Fruit fly (Drosophila melanogaster) whole organism, embryonic: Measurements from ENCODE around the gene trio.
A peak's percentile ranks its signal among the peaks of the same experiment; 100 is the strongest.

Source experiments
- CG1024 ChIP-seq: fragments of 200-800 bp; sonication (Bioruptor generic); IDR thresholded peaks from 2 replicates; pipeline ENCODE4 v1.3.6; 2022; ENCODE audit warnings: missing biosample characterization, missing genetic modification characterization
- CG10979 ChIP-seq: fragments of 200-800 bp; sonication (Bioruptor generic); optimal IDR thresholded peaks from 2 replicates; lab custom pipeline; 2018; ENCODE audit warnings: missing biosample characterization, mild to moderate bottlenecking, missing genetic modification characterization, moderate library complexity
- CG13775 ChIP-seq: fragments of 200-800 bp; sonication (Bioruptor generic); optimal IDR thresholded peaks from 3 replicates; lab custom pipeline; 2017; ENCODE audit warnings: missing biosample characterization, mild to moderate bottlenecking, missing genetic modification characterization
- CG14710 ChIP-seq: fragments of 200-800 bp; sonication (Bioruptor generic); optimal IDR thresholded peaks from 3 replicates; lab custom pipeline; 2019; ENCODE audit warnings: missing biosample characterization, mild to moderate bottlenecking, missing genetic modification characterization, moderate library complexity
- CG15696 ChIP-seq: fragments of 200-800 bp; sonication (Bioruptor generic); optimal IDR thresholded peaks from 2 replicates; lab custom pipeline; 2019; ENCODE audit warnings: missing biosample characterization, mild to moderate bottlenecking, missing genetic modification characterization, moderate library complexity
- CG1832 ChIP-seq: fragments of 200-800 bp; sonication (Bioruptor generic); optimal IDR thresholded peaks from 2 replicates; lab custom pipeline; 2017; ENCODE audit warnings: missing biosample characterization, mild to moderate bottlenecking, missing genetic modification characterization, inconsistent platforms
- CG18619 ChIP-seq: fragments of 200-800 bp; sonication (Bioruptor generic); optimal IDR thresholded peaks from 3 replicates; lab custom pipeline; 2017; ENCODE audit warnings: missing biosample characterization, mild to moderate bottlenecking, missing genetic modification characterization
- CG2199 ChIP-seq: fragments of 200-800 bp; sonication (Bioruptor generic); IDR thresholded peaks from 3 replicates; pipeline ENCODE4 v1.3.6; 2022; ENCODE audit warnings: missing biosample characterization, missing genetic modification characterization
- CG2678 ChIP-seq: fragments of 200-800 bp; sonication (Bioruptor generic); optimal IDR thresholded peaks from 3 replicates; lab custom pipeline; 2019; ENCODE audit warnings: missing biosample characterization, mild to moderate bottlenecking, missing genetic modification characterization, moderate library complexity
- CG2712 ChIP-seq: fragments of 200-800 bp; optimal IDR thresholded peaks from 3 replicates; lab custom pipeline; 2019; ENCODE audit warnings: missing biosample characterization, mild to moderate bottlenecking, missing genetic modification characterization, moderate library complexity
- CG3281 ChIP-seq: fragments of 200-800 bp; sonication (Bioruptor generic); optimal IDR thresholded peaks from 3 replicates; lab custom pipeline; 2017; ENCODE audit warnings: missing biosample characterization, mild to moderate bottlenecking, missing genetic modification characterization
- CG3407 ChIP-seq: fragments of 200-800 bp; sonication (Bioruptor generic); optimal IDR thresholded peaks from 2 replicates; lab custom pipeline; 2018; ENCODE audit warnings: missing biosample characterization, mild to moderate bottlenecking, missing genetic modification characterization
- CG3726 ChIP-seq: fragments of 200-800 bp; sonication (Bioruptor generic); IDR thresholded peaks from 3 replicates; pipeline ENCODE4, ENCODE4 v1.3.6; 2022; ENCODE audit warnings: missing biosample characterization, missing genetic modification characterization
- CG4404 ChIP-seq: fragments of 200-800 bp; sonication (Bioruptor generic); IDR thresholded peaks from 2 replicates; pipeline ENCODE4 v1.3.6; 2022; ENCODE audit warnings: missing biosample characterization, missing genetic modification characterization
- CG5180 ChIP-seq: fragments of 200-800 bp; sonication (Bioruptor generic); optimal IDR thresholded peaks from 3 replicates; lab custom pipeline; 2017; ENCODE audit warnings: missing biosample characterization, missing genetic modification characterization, mild to moderate bottlenecking, moderate library complexity, missing genetic modification reagents
- CG6654 ChIP-seq: fragments of 200-800 bp; sonication (Bioruptor generic); optimal IDR thresholded peaks from 2 replicates; lab custom pipeline; 2017; ENCODE audit warnings: missing biosample characterization, mild to moderate bottlenecking, missing genetic modification characterization
- CG6813 ChIP-seq: fragments of 200-800 bp; sonication (Bioruptor generic); optimal IDR thresholded peaks from 2 replicates; lab custom pipeline; 2017; ENCODE audit warnings: missing biosample characterization, missing genetic modification characterization, mild to moderate bottlenecking, moderate library complexity, missing genetic modification reagents
- CG7357 ChIP-seq: fragments of 200-800 bp; sonication (Bioruptor generic); IDR thresholded peaks from 3 replicates; pipeline ENCODE4 v1.3.6; 2022; ENCODE audit warnings: missing biosample characterization, missing genetic modification characterization
- CG8359 ChIP-seq: fragments of 200-800 bp; sonication (Bioruptor generic); optimal IDR thresholded peaks from 2 replicates; lab custom pipeline; 2017; ENCODE audit warnings: missing biosample characterization, mild to moderate bottlenecking, missing genetic modification characterization, borderline replicate concordance
- Dbx ChIP-seq: fragments of 200-800 bp; sonication (Bioruptor generic); IDR thresholded peaks from 3 replicates; pipeline ENCODE4 v1.3.6; 2022; ENCODE audit warnings: missing biosample characterization, missing genetic modification characterization
- Dip3 ChIP-seq: fragments of 200-800 bp; sonication (Bioruptor generic); optimal IDR thresholded peaks from 3 replicates; lab custom pipeline; 2016; ENCODE audit warnings: missing biosample characterization, missing genetic modification characterization
- Doc3 ChIP-seq: fragments of 200-800 bp; sonication (Bioruptor generic); IDR thresholded peaks from 3 replicates; pipeline ENCODE4 v1.3.6; 2022; ENCODE audit warnings: missing biosample characterization, missing genetic modification characterization; ENCODE audit not compliant: partially characterized antibody
- HHEX ChIP-seq: fragments of 200-800 bp; sonication (Bioruptor generic); optimal IDR thresholded peaks from 3 replicates; lab custom pipeline; 2017; ENCODE audit warnings: missing biosample characterization, mild to moderate bottlenecking, missing genetic modification characterization, missing genetic modification reagents
- Hmx ChIP-seq: fragments of 200-800 bp; sonication (Bioruptor generic); optimal IDR thresholded peaks from 2 replicates; lab custom pipeline; 2016; ENCODE audit warnings: missing biosample characterization, missing genetic modification characterization
- Med ChIP-seq: fragments of 200-800 bp; sonication (Bioruptor generic); peaks from one replicate; lab custom pipeline; 2016; ENCODE audit warnings: missing biosample characterization, missing genetic modification characterization, mild to moderate bottlenecking, inconsistent platforms, moderate library complexity
- Pdp1 ChIP-seq, 2 experiments: fragments of 200-800 bp; sonication (Bioruptor generic); optimal IDR thresholded peaks; 3 replicates each; lab custom pipeline; 2016; ENCODE audit warnings: missing biosample characterization in 2 of 2, missing genetic modification characterization in 2 of 2, mild to moderate bottlenecking in 1 of 2, moderate library complexity in 1 of 2
- Scr ChIP-seq: fragments of 200-800 bp; sonication (Bioruptor generic); IDR thresholded peaks from 2 replicates; pipeline ENCODE4 v1.3.6; 2022; ENCODE audit warnings: missing biosample characterization, missing genetic modification characterization; ENCODE audit not compliant: partially characterized antibody
- Sox102F ChIP-seq: fragments of 200-800 bp; sonication (Bioruptor generic); optimal IDR thresholded peaks from 2 replicates; lab custom pipeline; 2018; ENCODE audit warnings: missing biosample characterization, mild to moderate bottlenecking, missing genetic modification characterization, moderate library complexity
- Tbp ChIP-seq: fragments of >200 bp; optimal IDR thresholded peaks from 2 replicates; lab custom pipeline; 2018; ENCODE audit warnings: missing biosample characterization, missing genetic modification characterization
- cg ChIP-seq: fragments of 200-800 bp; sonication (Bioruptor generic); optimal IDR thresholded peaks from 3 replicates; lab custom pipeline; 2019; ENCODE audit warnings: missing biosample characterization, mild to moderate bottlenecking, missing genetic modification characterization, moderate library complexity
- croc ChIP-seq: fragments of 200-800 bp; sonication (Bioruptor generic); conservative IDR thresholded peaks from 3 replicates; pipeline ENCODE4 v1.3.6; 2022; ENCODE audit warnings: missing biosample characterization, missing genetic modification characterization
- crol ChIP-seq: fragments of 200-800 bp; sonication (Bioruptor generic); IDR thresholded peaks from 2 replicates; pipeline ENCODE4 v1.3.6; 2022; ENCODE audit warnings: missing biosample characterization, missing genetic modification characterization
- dmrt99B ChIP-seq: fragments of 200-800 bp; sonication (Bioruptor generic); optimal IDR thresholded peaks from 2 replicates; lab custom pipeline; 2018; ENCODE audit warnings: missing biosample characterization, mild to moderate bottlenecking, missing genetic modification characterization, moderate library complexity
- dysf ChIP-seq: fragments of 200-800 bp; sonication (Bioruptor generic); IDR thresholded peaks from 3 replicates; pipeline ENCODE4 v1.3.6; 2022; ENCODE audit warnings: missing biosample characterization, missing genetic modification characterization
- emc ChIP-seq: fragments of 200-800 bp; sonication (Bioruptor generic); optimal IDR thresholded peaks from 2 replicates; lab custom pipeline; 2016; ENCODE audit warnings: missing biosample characterization, missing genetic modification characterization
- en ChIP-seq: fragments of 200-800 bp; sonication (Bioruptor generic); optimal IDR thresholded peaks from 2 replicates; lab custom pipeline; 2016; ENCODE audit warnings: missing biosample characterization, missing genetic modification characterization
- grau ChIP-seq: fragments of 200-800 bp; optimal IDR thresholded peaks from 3 replicates; lab custom pipeline; 2019; ENCODE audit warnings: missing biosample characterization, mild to moderate bottlenecking, missing genetic modification characterization, moderate library complexity
- grn ChIP-seq: fragments of 200-800 bp; sonication (Bioruptor generic); optimal IDR thresholded peaks from 3 replicates; lab custom pipeline; 2017; ENCODE audit warnings: missing biosample characterization, missing genetic modification characterization
- hb ChIP-seq: fragments of 200-800 bp; sonication (Bioruptor generic); IDR thresholded peaks from 3 replicates; pipeline ENCODE4 v1.3.6; 2022; ENCODE audit warnings: missing biosample characterization, missing genetic modification characterization; ENCODE audit not compliant: partially characterized antibody
- kah ChIP-seq: fragments of 200-800 bp; sonication (Bioruptor generic); optimal IDR thresholded peaks from 2 replicates; lab custom pipeline; 2018; ENCODE audit warnings: missing biosample characterization, mild to moderate bottlenecking, missing genetic modification characterization
- lab ChIP-seq: fragments of 200-800 bp; sonication (Bioruptor generic); optimal IDR thresholded peaks from 3 replicates; lab custom pipeline; 2017; ENCODE audit warnings: missing biosample characterization, missing genetic modification characterization, mild to moderate bottlenecking, moderate library complexity, missing genetic modification reagents
- maf-S ChIP-seq: fragments of 200-800 bp; sonication (Bioruptor generic); optimal IDR thresholded peaks from 2 replicates; lab custom pipeline; 2016; ENCODE audit warnings: missing biosample characterization, missing genetic modification characterization
- nmo ChIP-seq: fragments of 200-800 bp; sonication (Bioruptor generic); optimal IDR thresholded peaks from 2 replicates; lab custom pipeline; 2018; ENCODE audit warnings: missing biosample characterization, mild to moderate bottlenecking, missing genetic modification characterization, moderate library complexity
- ranshi ChIP-seq: fragments of 200-800 bp; sonication (Bioruptor generic); IDR thresholded peaks from 2 replicates; pipeline ENCODE4 v1.3.6; 2022; ENCODE audit warnings: missing biosample characterization, missing genetic modification characterization
- sens ChIP-seq: fragments of 200-800 bp; sonication (Bioruptor generic); peaks from one replicate; lab custom pipeline; 2016; ENCODE audit warnings: missing biosample characterization, missing genetic modification characterization
- ssp ChIP-seq: fragments of 200-800 bp; sonication (Bioruptor generic); IDR thresholded peaks from 2 replicates; pipeline ENCODE4 v1.3.6; 2022; ENCODE audit warnings: missing biosample characterization, missing genetic modification characterization
- tgo ChIP-seq: fragments of 200-800 bp; sonication (Bioruptor generic); IDR thresholded peaks from 3 replicates; pipeline ENCODE4 v1.3.6; 2022; ENCODE audit warnings: missing biosample characterization, missing genetic modification characterization
- tin ChIP-seq: fragments of 200-800 bp; sonication (Bioruptor generic); optimal IDR thresholded peaks from 3 replicates; lab custom pipeline; 2016; ENCODE audit warnings: missing biosample characterization, missing genetic modification characterization
- trh ChIP-seq: fragments of 200-800 bp; sonication (Bioruptor generic); optimal IDR thresholded peaks from 2 replicates; lab custom pipeline; 2016; ENCODE audit warnings: missing biosample characterization, missing genetic modification characterization
- yki ChIP-seq: fragments of >200 bp; optimal IDR thresholded peaks from 3 replicates; lab custom pipeline; 2018
- zen ChIP-seq: fragments of 200-800 bp; sonication (Bioruptor generic); optimal IDR thresholded peaks from 3 replicates; lab custom pipeline; 2018; ENCODE audit warnings: missing biosample characterization, mild to moderate bottlenecking, missing genetic modification characterization, moderate library complexity

The trio gene

DNA sequence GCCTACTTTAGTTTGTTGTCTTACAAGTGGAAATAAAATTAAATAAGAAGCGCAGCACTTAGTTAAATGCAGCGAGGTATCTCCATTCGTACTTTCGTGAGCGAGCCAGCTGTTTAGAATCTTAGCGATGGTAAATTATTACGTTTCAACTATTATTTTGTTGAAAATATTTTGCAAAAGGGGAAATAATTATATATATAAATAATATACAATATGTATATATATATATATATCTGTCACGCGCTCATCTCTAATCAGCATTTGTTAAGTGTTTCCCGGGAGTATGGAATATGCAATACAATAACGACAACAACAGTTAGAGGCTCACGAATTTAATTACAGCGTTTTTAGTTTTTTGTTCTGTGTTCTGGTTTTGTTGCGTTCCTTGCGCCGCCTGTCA lies 48.6 kb upstream of the trio start (continued):
- peak; percentile 29 for TF ChIP-seq dmrt99B
- 0 out of 3 replicates have a peak, but pooled peaks have one; percentile 20 for TF ChIP-seq croc (GFP tag; lab: Robert Waterston, UW)
- no peak for TF ChIP-seq emc (GFP tag; lab: Kevin White, UChicago)
- TF ChIP-seq CG8359 (GFP tag; lab: Kevin White, UChicago) = peak; percentile 23
- peak; percentile 75 for TF ChIP-seq CG10979 (tag; lab: Kevin White, UChicago)
- TF ChIP-seq zen (tag; lab: Kevin White, UChicago) = peak; percentile 47
- TF ChIP-seq CG15696 (tag; lab: Kevin White, UChicago) = peak; percentile 73
- no peak for TF ChIP-seq CG1024 (GFP tag; lab: Robert Waterston, UW)
- TF ChIP-seq lab (GFP tag; lab: Kevin White, UChicago) = peak; percentile 3
- no peak for TF ChIP-seq CG3407 (GFP tag; lab: Kevin White, UChicago)
- no peak for TF ChIP-seq Med
- 0 out of 2 replicates have a peak, but pooled peaks have one; percentile 15 for TF ChIP-seq ssp (GFP tag; lab: Robert Waterston, UW)
- TF ChIP-seq CG2712 (tag; lab: Kevin White, UChicago) = peak; percentile 77
- peak; percentile 73 for TF ChIP-seq Scr
- TF ChIP-seq CG2678 (tag; lab: Kevin White, UChicago) = peak; percentile 54
- peak; percentile 53; the same call in 2 of the 3 replicates for TF ChIP-seq Doc3 (GFP tag; lab: Robert Waterston, UW)
- no peak for TF ChIP-seq Hmx (GFP tag; lab: Kevin White, UChicago)
- peak; percentile 23 for TF ChIP-seq CG6813 (GFP tag; lab: Kevin White, UChicago)
- TF ChIP-seq CG7357 (GFP tag; lab: Robert Waterston, UW) = peak; percentile 12; the same call in 1 of the 3 replicates
- peak; percentile 21 for TF ChIP-seq Sox102F (GFP tag; lab: Kevin White, UChicago)
- no peak for TF ChIP-seq CG4404 (GFP tag; lab: Robert Waterston, UW)
- peak; percentile 17 for TF ChIP-seq kah (GFP tag; lab: Kevin White, UChicago)
- no peak for TF ChIP-seq CG3281
- TF ChIP-seq CG18619 (GFP tag; lab: Kevin White, UChicago) = no peak
- TF ChIP-seq CG13775 (GFP tag; lab: Kevin White, UChicago) = no peak
- no peak for TF ChIP-seq tin (GFP tag; lab: Kevin White, UChicago)
- no peak for TF ChIP-seq hb (GFP tag; lab: Robert Waterston, UW)
- TF ChIP-seq CG5180 (GFP tag; lab: Kevin White, UChicago) = peak; percentile 2
- TF ChIP-seq HHEX (GFP tag; lab: Kevin White, UChicago) = peak; percentile 1
- peak; percentile 60 for TF ChIP-seq CG14710 (tag; lab: Kevin White, UChicago)
- TF ChIP-seq, all 482 proteins: peak for 66

DNA sequence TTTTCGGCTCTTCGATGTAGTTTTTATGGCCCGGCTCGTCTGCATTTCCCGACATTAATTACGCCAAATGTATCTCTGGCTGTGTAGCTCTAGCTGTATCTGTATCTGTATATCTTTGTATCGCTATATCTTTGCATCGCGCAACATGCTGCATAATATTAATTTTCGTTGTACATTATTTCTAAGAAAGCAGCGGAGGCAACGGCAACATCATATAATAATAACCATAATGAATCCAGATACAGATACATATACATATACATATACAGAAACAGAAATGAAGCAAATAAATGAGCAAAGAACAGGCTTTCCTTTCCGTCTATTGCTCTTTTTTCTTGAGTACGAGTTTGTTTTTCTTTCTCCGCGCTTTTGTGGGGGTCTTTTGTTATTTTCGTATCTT lies 48.2 kb upstream of the trio start:
- TF ChIP-seq crol (GFP tag; lab: Robert Waterston, UW) (peak; percentile 19; the same call in 1 of the 2 replicates), sens (GFP tag; lab: Kevin White, UChicago) (peak; percentile 61), en (GFP tag; lab: Kevin White, UChicago) (no peak), Dbx (no peak), Sox102F (GFP tag; lab: Kevin White, UChicago) (no peak), CG6654 (GFP tag; lab: Kevin White, UChicago) (no peak), yki (lab: Kevin White, UChicago) (no peak), CG3726 (GFP tag; lab: Robert Waterston, UW) (no peak), CG2199 (peak; percentile 88; the same call in 2 of the 3 replicates), Pdp1 (GFP tag; optimal IDR thresholded peaks at IDR 0.05; lab: Kevin White, UChicago) (no peak), Dip3 (no peak), trh (GFP tag; lab: Kevin White, UChicago) (no peak), Tbp (GFP tag; lab: Kevin White, UChicago) (no peak), maf-S (GFP tag; lab: Kevin White, UChicago) (no peak), nmo (GFP tag; lab: Kevin White, UChicago) (no peak), cg (GFP tag; lab: Kevin White, UChicago) (peak; percentile 53), grau (tag; lab: Kevin White, UChicago) (no peak), dysf (no peak), CG1832 (GFP tag; lab: Kevin White, UChicago) (no peak), tgo (GFP tag; lab: Robert Waterston, UW) (no peak), ranshi (GFP tag; lab: Robert Waterston, UW) (no peak), grn (GFP tag; lab: Kevin White, UChicago) (peak; percentile 37)
